Fruit fly (Drosophila melanogaster): ENCODE results near the gene CG17350.

CG17350 gene

dm6 chr2L:19416602-19417497, 36.1 kb downstream of the CG17350 start, which contains the start of gene Lectin-galC1 (continued):
- TF ChIP-seq CG10209 (GFP tag; optimal IDR thresholded peaks at IDR 0.05) (peak; percentile 87), CG1792 (GFP tag; optimal IDR thresholded peaks at IDR 0.05) (peak; percentile 82), Atf3 (GFP tag; optimal IDR thresholded peaks at IDR 0.05) (peak; percentile 85), MESR4 (GFP tag; optimal IDR thresholded peaks at IDR 0.05) (peak; percentile 27), Antp (GFP tag; optimal IDR thresholded peaks at IDR 0.05) (peak; percentile 93), wdn (GFP tag; IDR thresholded peaks at IDR 0.05) (peak; percentile 47; the same call in 1 of the 2 replicates), ham (GFP tag; IDR thresholded peaks at IDR 0.05) (no peak), usp (GFP tag; optimal IDR thresholded peaks at IDR 0.05) (no peak), CG32532 (GFP tag; IDR thresholded peaks at IDR 0.05) (peak; percentile 74), so (GFP tag; IDR thresholded peaks at IDR 0.05) (peak; percentile 83; the same call in 2 of the 3 replicates), sqz (GFP tag; optimal IDR thresholded peaks at IDR 0.05) (peak; percentile 75), Mes4 (GFP tag; optimal IDR thresholded peaks at IDR 0.05) (peak; percentile 87), tup (GFP tag; optimal IDR thresholded peaks at IDR 0.05) (peak; percentile 55), ap (GFP tag; IDR thresholded peaks at IDR 0.05) (peak; percentile 78), her (GFP tag; optimal IDR thresholded peaks at IDR 0.05) (peak; percentile 88), ttk (GFP tag; IDR thresholded peaks at IDR 0.05) (peak; percentile 85), caup (GFP tag; optimal IDR thresholded peaks at IDR 0.05; ENCODE audit: severe bottlenecking) (peak; percentile 76), nom (GFP tag; optimal IDR thresholded peaks at IDR 0.05) (no peak), bbx (GFP tag; IDR thresholded peaks at IDR 0.05; ENCODE audit: partially characterized antibody) (no peak), ash1 (GFP tag; optimal IDR thresholded peaks at IDR 0.05) (no peak), Nf-YA (GFP tag; IDR thresholded peaks at IDR 0.05) (peak; percentile 46), CG12659 (GFP tag; optimal IDR thresholded peaks at IDR 0.05) (peak; percentile 77), chif (GFP tag; optimal IDR thresholded peaks at IDR 0.05) (peak; percentile 90 to 94), CG3838 (GFP tag; optimal IDR thresholded peaks at IDR 0.05) (peak; percentile 72), CG7928 (GFP tag; optimal IDR thresholded peaks at IDR 0.05) (peak; percentile 30), Opbp (GFP tag; IDR thresholded peaks at IDR 0.05; ENCODE audit: partially characterized antibody) (no peak), CG1603 (tag; optimal IDR thresholded peaks at IDR 0.05) (peak; percentile 92), tx (GFP tag; optimal IDR thresholded peaks at IDR 0.05) (peak; percentile 84), z (GFP tag; IDR thresholded peaks at IDR 0.05) (peak; percentile 33; the same call in 1 of the 3 replicates), CG8281 (tag; optimal IDR thresholded peaks at IDR 0.05) (no peak), kni (GFP tag; optimal IDR thresholded peaks at IDR 0.05) (peak; percentile 29), CG13287 (GFP tag; IDR thresholded peaks at IDR 0.05; ENCODE audit: partially characterized antibody) (no peak), Gsc (GFP tag; IDR thresholded peaks at IDR 0.05) (no peak), bcd (GFP tag; optimal IDR thresholded peaks at IDR 0.05) (peak; percentile 81), CG1602 (GFP tag; optimal IDR thresholded peaks at IDR 0.05) (peak; percentile 89), CG12769 (tag; optimal IDR thresholded peaks at IDR 0.05) (peak; percentile 73), Oli (tag; optimal IDR thresholded peaks at IDR 0.05) (peak; percentile 91), CG1233 (GFP tag; optimal IDR thresholded peaks at IDR 0.05) (peak; percentile 85), Hr78 (GFP tag; optimal IDR thresholded peaks at IDR 0.05) (peak in 1 of 2 experiments; percentile 65), CG15601 (tag; optimal IDR thresholded peaks at IDR 0.05) (peak; percentile 84), jumu (GFP tag; optimal IDR thresholded peaks at IDR 0.05) (peak; percentile 88), hkb (optimal IDR thresholded peaks at IDR 0.05) (no peak), hkb (GFP tag; IDR thresholded peaks at IDR 0.05) (peak; percentile 87), insv (GFP tag; optimal IDR thresholded peaks at IDR 0.05) (peak in 1 of 2 experiments; percentile 16), HLH4C (GFP tag; IDR thresholded peaks at IDR 0.05; ENCODE audit: partially characterized antibody) (no peak), Eip74EF (GFP tag; optimal IDR thresholded peaks at IDR 0.05) (peak in 1 of 2 experiments; percentile 89), CG4730 (GFP tag; IDR thresholded peaks at IDR 0.05) (peak; percentile 80)
